Worm (Caenorhabditis elegans) whole organism, late embryonic: ENCODE results near the gene srx-67.

ENCODE experiments used
- ceh-30 ChIP-seq: fragments of 150-350 bp; optimal IDR thresholded peaks from 2 replicates; lab custom pipeline; 2014; ENCODE audit warnings: missing biosample characterization, missing genetic modification characterization
- gmeb-2 ChIP-seq: sonication (generic microtip); optimal IDR thresholded peaks from 2 replicates; lab custom pipeline; 2016; ENCODE audit warnings: missing genetic modification characterization, inconsistent platforms, missing compliant biosample characterization
- unc-3 ChIP-seq, 2 experiments: fragments of 200-800 bp in 1 of 2; sonication (Bioruptor generic) in 1 of 2; sonication (generic microtip) in 1 of 2; conservative IDR thresholded peaks in 1 of 2; optimal IDR thresholded peaks in 1 of 2; 2 replicates each; pipeline versions ENCODE4 v1.3.6 to Lab custom; 2016 to 2022; ENCODE audit warnings: missing compliant biosample characterization in 2 of 2, missing genetic modification characterization in 2 of 2, missing genetic modification reagents in 1 of 2

DNA sequence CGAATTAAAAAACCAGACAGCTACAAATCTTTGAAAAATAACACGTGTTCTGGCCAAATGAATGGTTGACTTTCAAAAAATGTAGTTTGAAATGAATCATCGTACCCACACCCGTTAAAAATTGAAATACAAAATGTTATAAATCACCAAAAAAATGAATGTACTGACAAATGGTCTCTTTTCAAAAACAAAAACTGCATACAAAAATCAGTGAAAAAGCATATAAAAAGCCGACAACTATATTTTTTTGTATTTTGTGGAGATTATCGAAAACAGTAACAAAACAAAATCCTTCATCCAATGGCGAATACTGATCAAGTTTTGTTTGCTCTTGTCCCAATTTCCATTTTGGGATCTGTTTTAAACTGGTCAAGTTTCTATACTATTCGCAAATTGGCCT, 2.7 kb downstream of the srx-67 start, which contains the start of gene srx-66:
- TF ChIP-seq gmeb-2 (no peak), unc-3 (GFP tag; conservative IDR thresholded peaks at IDR 0.05; lab: Robert Waterston, UW) (no peak), unc-3 (tag; optimal IDR thresholded peaks at IDR 0.05; lab: Kevin White, UChicago) (no peak), ceh-30 (tag; lab: Kevin White, UChicago) (no peak)
